Worm (Caenorhabditis elegans) whole organism, midembryonic: ENCODE results near the gene C50E3.9.

Source experiments
- flt-1 ChIP-seq: fragments of 200-800 bp; sonication (Bioruptor generic); IDR thresholded peaks from 2 replicates; pipeline ENCODE4 v1.3.6; 2022; ENCODE audit warnings: missing genetic modification characterization, missing compliant biosample characterization
- tab-1 ChIP-seq: fragments of 200-800 bp; sonication (Bioruptor generic); IDR thresholded peaks from 2 replicates; pipeline ENCODE4 v1.3.6; 2022; ENCODE audit warnings: missing genetic modification characterization, missing compliant biosample characterization

DNA sequence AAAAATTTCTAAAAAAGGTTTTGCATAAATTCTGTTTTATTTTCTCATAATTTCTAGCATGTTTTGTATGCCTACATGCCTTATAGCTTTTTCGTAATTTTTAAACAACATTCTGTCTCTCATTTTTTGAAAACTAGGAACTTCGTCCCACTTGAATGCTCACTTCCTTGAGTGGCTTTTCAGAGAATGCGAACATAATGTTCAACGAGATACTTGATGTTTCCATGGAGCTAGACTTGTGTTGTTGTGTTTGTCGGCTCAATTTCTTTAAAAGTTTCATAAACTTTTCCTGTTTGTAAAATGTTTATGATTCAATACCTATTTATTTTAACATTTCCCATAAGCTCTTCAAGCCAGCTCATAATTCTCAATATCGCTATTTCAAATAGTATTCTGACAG is 4.8 kb upstream of the C50E3.9 start, which contains the start of gene clec-213:
- TF ChIP-seq flt-1 (GFP tag; lab: Robert Waterston, UW) (no peak), tab-1 (GFP tag; lab: Robert Waterston, UW) (no peak)
